Worm (Caenorhabditis elegans) whole organism, early embryonic: ENCODE results near the gene ztf-30.

Experiments
- B0310.2 ChIP-seq: sonication (generic microtip); optimal IDR thresholded peaks from 2 replicates; lab custom pipeline; 2016; ENCODE audit warnings: mild to moderate bottlenecking, missing genetic modification characterization, missing compliant biosample characterization
- F13C5.2 ChIP-seq: sonication (generic microtip); optimal IDR thresholded peaks from 2 replicates; lab custom pipeline; 2017; ENCODE audit warnings: mild to moderate bottlenecking, missing genetic modification characterization, inconsistent platforms, missing compliant biosample characterization
- ama-1 ChIP-seq: fragments of 150-350 bp; optimal IDR thresholded peaks from 2 replicates; lab custom pipeline; 2014
- ceh-36 ChIP-seq: sonication (generic microtip); optimal IDR thresholded peaks from 2 replicates; lab custom pipeline; 2016; ENCODE audit warnings: missing genetic modification characterization, inconsistent platforms, missing compliant biosample characterization
- flt-1 ChIP-seq: fragments of 200-800 bp; sonication (Bioruptor generic); IDR thresholded peaks from 2 replicates; pipeline ENCODE4 v1.3.6; 2022; ENCODE audit warnings: missing genetic modification characterization, missing compliant biosample characterization
- hnd-1 ChIP-seq: sonication (generic microtip); optimal IDR thresholded peaks from 2 replicates; lab custom pipeline; 2016; ENCODE audit warnings: missing genetic modification characterization, missing compliant biosample characterization
- tbx-11 ChIP-seq: fragments of 200-800 bp; sonication (Bioruptor generic); IDR thresholded peaks from 2 replicates; pipeline ENCODE4 v1.3.6; 2022; ENCODE audit warnings: missing genetic modification characterization, missing compliant biosample characterization
- tra-4 ChIP-seq: sonication (generic microtip); optimal IDR thresholded peaks from 2 replicates; lab custom pipeline; 2017; ENCODE audit warnings: missing genetic modification characterization, missing compliant biosample characterization

ce11 chrIII:8620259-8620658, 22.6 kb upstream of the ztf-30 start:
- no peak for TF ChIP-seq F13C5.2 (tag; lab: Kevin White, UChicago)
- TF ChIP-seq hnd-1: no peak
- TF ChIP-seq tbx-11 (GFP tag; lab: Robert Waterston, UW): no peak
- TF ChIP-seq ama-1 (lab: Kevin White, UChicago): no peak
- no peak for TF ChIP-seq flt-1 (GFP tag; lab: Robert Waterston, UW)
- no peak for TF ChIP-seq B0310.2 (tag; lab: Kevin White, UChicago)
- no peak for TF ChIP-seq ceh-36 (tag; lab: Kevin White, UChicago)
- no peak for TF ChIP-seq tra-4
